Fruit fly (Drosophila melanogaster): ENCODE data around the gene CG12177.

DNA sequence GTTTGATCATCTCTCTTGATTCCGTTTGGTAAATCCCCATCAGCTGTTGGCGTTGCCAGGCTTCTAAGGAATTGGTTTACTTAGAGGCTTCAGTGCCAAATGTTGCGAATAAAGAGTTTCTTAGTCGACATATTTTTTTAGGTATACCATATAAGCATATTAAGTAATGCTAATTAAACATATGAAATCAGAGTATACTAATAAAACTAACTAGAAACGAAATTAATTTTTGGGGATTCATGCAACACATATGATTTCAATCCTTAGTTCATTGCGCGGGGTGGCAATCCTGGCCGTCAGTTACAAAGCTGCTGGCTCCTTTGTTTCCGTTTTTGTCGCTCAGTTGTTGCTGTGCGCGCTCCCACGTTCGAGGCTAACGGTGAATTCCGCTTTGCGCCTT is 10.9 kb downstream of the CG12177 start, which contains the start of gene CG15760:
- TF ChIP-seq insv (optimal IDR thresholded peaks at IDR 0.05), result no peak
- TF ChIP-seq psq (optimal IDR thresholded peaks at IDR 0.05), result no peak
- TF ChIP-seq Myc (optimal IDR thresholded peaks at IDR 0.05), result no peak
